Worm (Caenorhabditis elegans): ENCODE data around the gene ubc-15.
A peak's percentile ranks its signal among the peaks of the same experiment; 100 is the strongest.

Gene ubc-15

ce11 chrII:2888957-2889630 is 24.3 kb downstream of the ubc-15 start, which contains the start of gene pinn-1 (continued):
- TF ChIP-seq T23F11.4 (GFP tag; optimal IDR thresholded peaks at IDR 0.05) (no peak), ceh-48 (tag; optimal IDR thresholded peaks at IDR 0.05) (peak; percentile 91), ets-4 (tag; optimal IDR thresholded peaks at IDR 0.05) (peak; percentile 98), ahr-1 (tag; optimal IDR thresholded peaks at IDR 0.05) (peak; percentile 13), ttx-3 (tag; optimal IDR thresholded peaks at IDR 0.05) (no peak), eyg-1 (tag; optimal IDR thresholded peaks at IDR 0.05) (peak; percentile 47), Y22D7AL.16 (tag; optimal IDR thresholded peaks at IDR 0.05) (peak; percentile 24), C38D4.7 (GFP tag; optimal IDR thresholded peaks at IDR 0.05) (no peak), sox-2 (GFP tag; IDR thresholded peaks at IDR 0.05) (no peak), ceh-18 (tag; optimal IDR thresholded peaks at IDR 0.05) (peak; percentile 57)

ce11 chrII:2885518-2886449 is 27.6 kb downstream of the ubc-15 start:
- TF ChIP-seq pros-1 (tag; optimal IDR thresholded peaks at IDR 0.05) (no peak), ceh-48 (tag; optimal IDR thresholded peaks at IDR 0.05) (peak; percentile 23)

DNA sequence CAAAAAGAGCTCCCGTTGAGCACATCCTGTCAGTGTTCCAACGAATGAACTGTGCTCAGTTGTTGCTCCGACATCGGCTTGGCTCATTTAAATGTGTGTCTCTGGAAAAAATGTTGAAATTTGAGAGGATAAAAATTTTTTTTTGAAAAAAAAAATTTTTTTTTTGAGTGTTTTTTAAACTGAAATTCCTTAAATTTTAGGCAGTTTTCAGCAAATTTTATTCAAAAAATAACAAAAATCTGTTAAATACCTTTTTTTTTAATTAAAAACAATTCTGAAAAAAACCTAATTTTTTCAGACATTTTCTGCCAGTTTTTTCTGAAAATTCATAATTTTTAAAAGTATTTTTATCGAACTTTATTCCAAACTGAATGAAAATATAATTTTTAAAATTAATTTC is 28.6 kb downstream of the ubc-15 start, which contains the start of gene pigw-1:
Gene pigw-1, minus strand, starts transcription at position 101 of the 400 bp plus-strand sequence.
- TF ChIP-seq pat-9 (tag; optimal IDR thresholded peaks at IDR 0.05) (no peak), ceh-34 (tag; optimal IDR thresholded peaks at IDR 0.05) (no peak), tbx-2 (tag; optimal IDR thresholded peaks at IDR 0.05) (no peak), fax-1 (tag; optimal IDR thresholded peaks at IDR 0.05) (no peak), pax-1 (tag; optimal IDR thresholded peaks at IDR 0.05) (no peak), odd-2 (tag; optimal IDR thresholded peaks at IDR 0.05) (no peak), syd-9 (tag; optimal IDR thresholded peaks at IDR 0.05) (no peak), C08G9.2 (tag; optimal IDR thresholded peaks at IDR 0.05) (no peak), npax-4 (tag; optimal IDR thresholded peaks at IDR 0.05) (no peak), Y22D7AL.16 (tag; optimal IDR thresholded peaks at IDR 0.05) (no peak), hlh-15 (tag; optimal IDR thresholded peaks at IDR 0.05) (no peak), rnt-1 (tag; optimal IDR thresholded peaks at IDR 0.05) (no peak), ceh-19 (GFP tag; optimal IDR thresholded peaks at IDR 0.05) (no peak), hlh-6 (tag; optimal IDR thresholded peaks at IDR 0.05) (no peak), ref-2 (tag; optimal IDR thresholded peaks at IDR 0.05) (no peak), elt-4 (tag; optimal IDR thresholded peaks at IDR 0.05) (no peak), sox-4 (tag; optimal IDR thresholded peaks at IDR 0.05) (no peak), pqm-1 (tag; optimal IDR thresholded peaks at IDR 0.05) (no peak), nhr-11 (tag; optimal IDR thresholded peaks at IDR 0.05) (no peak), sdc-2 (tag; optimal IDR thresholded peaks at IDR 0.05) (no peak)

- TF ChIP-seq fkh-10 (GFP tag; optimal IDR thresholded peaks at IDR 0.05) (no peak), hlh-15 (tag; optimal IDR thresholded peaks at IDR 0.05) (no peak), lim-6 (tag; optimal IDR thresholded peaks at IDR 0.05) (no peak), tbx-7 (tag; optimal IDR thresholded peaks at IDR 0.05) (no peak), unc-55 (GFP tag; optimal IDR thresholded peaks at IDR 0.05) (no peak), ahr-1 (tag; optimal IDR thresholded peaks at IDR 0.05) (no peak), ztf-16 (tag; optimal IDR thresholded peaks at IDR 0.05) (no peak), ceh-45 (GFP tag; IDR thresholded peaks at IDR 0.05) (no peak), zip-5 (tag; optimal IDR thresholded peaks at IDR 0.05) (no peak)
Observed at ce11 chrII:2881088-2881487, 32.3 kb downstream of the ubc-15 start.
